Fruit fly (Drosophila melanogaster) Kc167 (cell line): ENCODE data around the gene SH3PX1.

Experiments used
- Sin3A ChIP-seq: fragments of >200 bp; optimal IDR thresholded peaks from 2 replicates; lab custom pipeline; 2018; ENCODE audit warnings: missing external identifiers
- h ChIP-seq: fragments of >200 bp; optimal IDR thresholded peaks from 3 replicates; lab custom pipeline; 2018; ENCODE audit warnings: missing external identifiers
- insv ChIP-seq: fragments of >200 bp; optimal IDR thresholded peaks from 3 replicates; lab custom pipeline; 2018; ENCODE audit warnings: missing external identifiers

DNA sequence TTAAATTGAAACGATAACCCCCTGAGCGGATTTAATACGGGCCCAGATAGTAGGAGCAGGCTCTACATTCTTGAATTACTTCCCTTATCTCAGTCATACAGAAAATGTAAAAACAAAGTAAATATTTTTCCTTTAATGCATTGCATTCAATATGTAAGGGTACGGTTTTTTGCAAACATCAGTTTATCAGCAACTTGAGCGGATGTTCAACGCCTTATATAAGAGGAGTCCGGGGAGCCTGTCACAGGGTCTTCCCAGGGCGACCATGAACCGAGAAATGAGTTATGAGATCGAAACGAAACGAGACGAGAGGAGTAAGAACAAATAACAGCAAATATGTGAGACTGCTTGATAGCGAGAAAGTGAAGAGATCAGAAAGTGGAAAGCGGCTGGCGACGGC lies 3.0 kb upstream of the SH3PX1 start:
- TF ChIP-seq h (lab: Kevin White, UChicago): no peak
- no peak for TF ChIP-seq Sin3A (lab: Kevin White, UChicago)
- no peak for TF ChIP-seq insv (lab: Kevin White, UChicago)
